Fruit fly (Drosophila melanogaster): ENCODE data around the gene IPIP.

Gene IPIP

DNA sequence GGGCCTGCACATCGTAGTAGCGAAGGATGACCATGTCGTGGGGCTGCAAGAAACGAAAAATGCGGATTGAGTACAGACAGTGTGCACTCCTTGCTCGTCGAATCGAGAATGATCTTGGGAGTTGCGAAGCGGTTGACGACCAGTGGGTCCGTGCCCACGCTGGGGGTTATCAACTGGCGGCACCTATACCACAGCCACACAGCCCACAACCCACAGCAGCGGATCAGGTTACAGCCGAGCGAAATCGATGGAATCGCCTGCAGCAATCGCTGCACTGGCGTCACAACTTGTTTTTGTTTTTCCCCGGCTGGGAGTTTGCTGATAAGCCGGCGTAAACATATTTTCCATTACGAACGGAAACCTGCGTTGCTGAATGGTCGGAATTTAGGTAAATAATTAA lies 2.3 kb upstream of the IPIP start:
- TF ChIP-seq HLH106 (tag; optimal IDR thresholded peaks at IDR 0.05): no peak

DNA sequence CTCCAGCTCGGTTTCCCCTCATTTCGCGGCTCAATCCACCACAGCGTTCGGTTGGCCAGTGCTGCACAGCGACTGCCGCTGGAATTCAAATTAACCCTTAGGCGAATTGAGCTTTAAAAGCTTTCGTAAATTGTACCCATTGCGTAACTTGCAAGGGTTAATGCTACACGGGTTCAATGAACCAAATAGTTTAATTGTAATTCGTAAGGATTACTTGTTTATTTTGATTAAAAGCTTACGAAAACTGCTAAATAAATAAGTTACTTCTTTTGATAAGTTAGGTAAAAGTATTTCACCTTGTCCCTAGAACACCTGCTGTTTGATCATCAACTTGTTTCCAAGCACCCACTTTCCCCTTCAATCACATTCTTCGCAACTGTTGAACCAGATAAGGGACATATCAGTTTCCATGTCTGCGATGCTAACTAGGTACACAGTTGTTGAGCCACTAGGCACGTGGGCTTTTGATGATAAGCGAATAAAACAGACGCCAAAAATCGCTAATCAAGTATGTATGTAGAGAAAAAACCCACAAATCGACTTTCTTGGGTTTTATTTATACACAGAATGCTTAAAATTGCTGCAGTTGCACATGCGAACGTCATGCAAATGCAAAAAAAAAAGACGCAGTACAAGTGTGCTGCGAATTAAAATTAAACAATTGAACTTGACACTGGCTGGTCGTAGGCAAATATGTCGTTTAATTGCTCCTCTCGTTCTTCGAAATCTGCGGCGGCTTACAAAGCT lies 1.7 kb upstream of the IPIP start, which contains the start of gene Pfas:
Pfas (minus strand) TSS at position 79 of the 747 bp plus-strand sequence.
- TF ChIP-seq fru (GFP tag; optimal IDR thresholded peaks at IDR 0.05) (peak; percentile 80), rgr (GFP tag; optimal IDR thresholded peaks at IDR 0.05) (peak; percentile 68), dmrt93B (GFP tag; optimal IDR thresholded peaks at IDR 0.05) (no peak), Rel (GFP tag; optimal IDR thresholded peaks at IDR 0.05) (no peak), Rel (tag; optimal IDR thresholded peaks at IDR 0.05) (peak; percentile 88), CrebA (GFP tag; optimal IDR thresholded peaks at IDR 0.05; ENCODE audit: borderline replicate concordance) (no peak), sv (GFP tag; optimal IDR thresholded peaks at IDR 0.05) (peak; percentile 19), Abd-B (GFP tag; optimal IDR thresholded peaks at IDR 0.05) (no peak), Hr78 (GFP tag; optimal IDR thresholded peaks at IDR 0.05) (no peak), OdsH (GFP tag; optimal IDR thresholded peaks at IDR 0.05) (peak; percentile 65), Myc (optimal IDR thresholded peaks at IDR 0.05) (peak; percentile 83), GATAd (GFP tag; optimal IDR thresholded peaks at IDR 0.05) (no peak), psq (GFP tag; optimal IDR thresholded peaks at IDR 0.05) (peak; percentile 57), brk (GFP tag; optimal IDR thresholded peaks at IDR 0.05) (no peak), Vsx2 (GFP tag; optimal IDR thresholded peaks at IDR 0.05; ENCODE audit: partially characterized antibody) (no peak), dl (GFP tag; optimal IDR thresholded peaks at IDR 0.05; ENCODE audit: insufficient read depth in 1 of 2, partially characterized antibody in 2 of 2) (no peak), lola (GFP tag; optimal IDR thresholded peaks at IDR 0.05) (no peak), jim (GFP tag; optimal IDR thresholded peaks at IDR 0.05) (no peak), Dfd (GFP tag; optimal IDR thresholded peaks at IDR 0.05) (no peak), ey (GFP tag; optimal IDR thresholded peaks at IDR 0.05) (peak; percentile 66), pan (optimal IDR thresholded peaks at IDR 0.05) (no peak), dsf (GFP tag; optimal IDR thresholded peaks at IDR 0.05; ENCODE audit: borderline replicate concordance) (no peak), Jra (GFP tag; optimal IDR thresholded peaks at IDR 0.05) (no peak), Dif (GFP tag; optimal IDR thresholded peaks at IDR 0.05; ENCODE audit: partially characterized antibody) (no peak), HLH106 (tag; optimal IDR thresholded peaks at IDR 0.05) (peak; percentile 66), CG32264 (GFP tag; optimal IDR thresholded peaks at IDR 0.05) (peak; percentile 52), Sp1 (GFP tag; optimal IDR thresholded peaks at IDR 0.05) (peak; percentile 70), Hnf4 (GFP tag; optimal IDR thresholded peaks at IDR 0.05) (no peak), br (GFP tag; optimal IDR thresholded peaks at IDR 0.05) (peak; percentile 82), N (GFP tag; optimal IDR thresholded peaks at IDR 0.05) (no peak), usp (GFP tag; optimal IDR thresholded peaks at IDR 0.05) (no peak), Mio (GFP tag; optimal IDR thresholded peaks at IDR 0.05) (no peak), tai (GFP tag; optimal IDR thresholded peaks at IDR 0.05) (no peak), Hr83 (GFP tag; optimal IDR thresholded peaks at IDR 0.05; ENCODE audit: poor library complexity, severe bottlenecking) (no peak), sage (GFP tag; optimal IDR thresholded peaks at IDR 0.05) (no peak), CG9705 (GFP tag; optimal IDR thresholded peaks at IDR 0.05) (peak; percentile 54), woc (GFP tag; optimal IDR thresholded peaks at IDR 0.05) (peak; percentile 54), h (GFP tag; optimal IDR thresholded peaks at IDR 0.05) (peak; percentile 76), foxo (GFP tag; optimal IDR thresholded peaks at IDR 0.05) (peak in 1 of 2 experiments; percentile 74)

DNA sequence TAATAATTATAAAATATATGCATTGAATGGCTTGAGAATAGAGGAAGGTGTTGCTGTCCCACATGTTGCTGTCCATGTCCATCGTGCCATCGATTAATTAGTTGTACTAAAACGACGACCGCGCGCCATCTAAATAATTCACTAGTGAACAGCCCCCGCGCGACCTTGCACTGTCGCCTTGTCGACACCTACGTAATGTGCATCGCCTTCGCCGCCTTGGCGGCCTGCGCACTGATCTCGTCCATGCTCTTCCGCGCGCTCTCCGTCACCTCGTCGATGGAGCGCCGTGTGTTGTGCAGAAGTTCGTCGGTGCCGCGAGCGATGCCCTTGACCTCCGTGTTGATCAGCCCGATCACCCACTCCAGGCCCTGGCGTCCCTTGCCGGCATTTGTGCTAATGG lies 937 bp upstream of the IPIP start:
- TF ChIP-seq jim (GFP tag; optimal IDR thresholded peaks at IDR 0.05) (no peak), Hr83 (GFP tag; optimal IDR thresholded peaks at IDR 0.05; ENCODE audit: poor library complexity, severe bottlenecking) (no peak), Jra (GFP tag; optimal IDR thresholded peaks at IDR 0.05) (no peak), tai (GFP tag; optimal IDR thresholded peaks at IDR 0.05) (no peak), sage (GFP tag; optimal IDR thresholded peaks at IDR 0.05) (no peak), Myc (optimal IDR thresholded peaks at IDR 0.05) (no peak), Abd-B (GFP tag; optimal IDR thresholded peaks at IDR 0.05) (no peak)
